Fruit fly (Drosophila melanogaster): Measurements from ENCODE around the gene dsh.

Gene dsh

dm6 chrX:11390625-11391363 is 35.1 kb downstream of the dsh start (continued):
- TF ChIP-seq CG15336 (GFP tag; IDR thresholded peaks at IDR 0.05) (peak; percentile 83), Gug (GFP tag; IDR thresholded peaks at IDR 0.05) (peak; percentile 87), CG8319 (GFP tag; optimal IDR thresholded peaks at IDR 0.05) (peak; percentile 24), CG11902 (GFP tag; optimal IDR thresholded peaks at IDR 0.05) (peak; percentile 2), pdm3 (GFP tag; optimal IDR thresholded peaks at IDR 0.05) (peak; percentile 65), topi (GFP tag; optimal IDR thresholded peaks at IDR 0.05) (peak; percentile 44), net (GFP tag; optimal IDR thresholded peaks at IDR 0.05) (peak; percentile 57), CG7368 (GFP tag; optimal IDR thresholded peaks at IDR 0.05) (peak; percentile 42), CG6854 (GFP tag; optimal IDR thresholded peaks at IDR 0.05) (no peak), svp (GFP tag) (no peak), CG6792 (GFP tag; optimal IDR thresholded peaks at IDR 0.05) (peak; percentile 23), CG3919 (GFP tag; optimal IDR thresholded peaks at IDR 0.05) (peak; percentile 66), Smox (GFP tag; optimal IDR thresholded peaks at IDR 0.05) (peak; percentile 41), fkh (GFP tag; optimal IDR thresholded peaks at IDR 0.05) (peak; percentile 5), CG9139 (GFP tag; optimal IDR thresholded peaks at IDR 0.05) (no peak), Ets96B (tag; optimal IDR thresholded peaks at IDR 0.05) (peak; percentile 55), lz (GFP tag; optimal IDR thresholded peaks at IDR 0.05) (peak; percentile 38), vri (GFP tag; optimal IDR thresholded peaks at IDR 0.05) (no peak), Sox15 (GFP tag; optimal IDR thresholded peaks at IDR 0.05) (peak; percentile 22), Blimp-1 (GFP tag; optimal IDR thresholded peaks at IDR 0.05) (no peak), Hr39 (GFP tag; optimal IDR thresholded peaks at IDR 0.05) (peak; percentile 60), salr (GFP tag; optimal IDR thresholded peaks at IDR 0.05) (peak in 1 of 2 experiments; percentile 59), achi (GFP tag; optimal IDR thresholded peaks at IDR 0.05) (peak; percentile 56), Ets21C (GFP tag; optimal IDR thresholded peaks at IDR 0.05) (no peak), CG6808 (GFP tag; optimal IDR thresholded peaks at IDR 0.05) (peak; percentile 45)

DNA sequence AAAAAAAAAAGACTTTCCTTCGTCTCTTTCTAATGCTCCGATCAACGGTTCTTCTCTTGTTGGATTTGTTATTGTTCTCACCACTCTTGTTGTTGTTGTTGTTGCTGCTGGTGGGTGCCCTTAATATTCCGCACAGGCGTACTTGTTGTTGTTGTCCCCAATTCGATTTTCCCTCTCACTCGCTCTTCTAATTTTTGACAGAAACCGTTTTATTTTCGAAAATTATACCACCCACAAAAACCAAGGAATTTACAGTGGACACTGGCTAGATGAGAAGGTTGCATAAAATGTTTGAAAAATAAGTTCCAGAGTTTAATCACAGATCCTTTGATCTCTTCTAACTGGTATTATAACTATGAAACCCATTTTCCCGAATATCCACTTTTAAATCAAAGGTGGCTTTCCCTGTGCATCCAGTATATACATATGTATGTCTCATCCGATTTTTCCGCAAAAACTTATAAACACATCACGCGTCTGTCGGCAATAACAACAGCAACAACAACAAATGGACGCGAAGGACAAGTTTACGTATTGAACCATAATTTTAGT is 35.8 kb downstream of the dsh start:
- TF ChIP-seq Lpt (GFP tag; optimal IDR thresholded peaks at IDR 0.05), result no peak
- no peak for TF ChIP-seq CG15336 (GFP tag; IDR thresholded peaks at IDR 0.05)
- TF ChIP-seq achi (GFP tag; optimal IDR thresholded peaks at IDR 0.05), result no peak
- no peak for TF ChIP-seq CG3919 (GFP tag; optimal IDR thresholded peaks at IDR 0.05)
- TF ChIP-seq Hr39 (GFP tag; optimal IDR thresholded peaks at IDR 0.05), result no peak
- no peak for TF ChIP-seq CG4318 (GFP tag; optimal IDR thresholded peaks at IDR 0.05)
- TF ChIP-seq OdsH (GFP tag; optimal IDR thresholded peaks at IDR 0.05), result no peak
- no peak for TF ChIP-seq Hr4 (GFP tag; optimal IDR thresholded peaks at IDR 0.05)
- TF ChIP-seq CG6163 (GFP tag; IDR thresholded peaks at IDR 0.05), result peak; percentile 26; the same call in 1 of the 3 replicates
- no peak for TF ChIP-seq CG1621 (tag; optimal IDR thresholded peaks at IDR 0.05)
- peak; percentile 24; the same call in 1 of the 2 replicates for TF ChIP-seq Gug (GFP tag; IDR thresholded peaks at IDR 0.05)
- no peak for TF ChIP-seq CG10669 (GFP tag; optimal IDR thresholded peaks at IDR 0.05)

- TF ChIP-seq acj6 (GFP tag; optimal IDR thresholded peaks at IDR 0.05) (no peak), CG10631 (GFP tag; optimal IDR thresholded peaks at IDR 0.05) (peak; percentile 9), Hr38 (GFP tag; optimal IDR thresholded peaks at IDR 0.05) (no peak), fkh (GFP tag; optimal IDR thresholded peaks at IDR 0.05) (peak; percentile 18), CG15336 (GFP tag; IDR thresholded peaks at IDR 0.05) (0 out of 2 replicates have a peak, but pooled peaks have one; percentile 6), esn (GFP tag; optimal IDR thresholded peaks at IDR 0.05) (peak; percentile 23), CG3032 (tag; optimal IDR thresholded peaks at IDR 0.05) (no peak), Eip78C (GFP tag) (peak; percentile 63), net (GFP tag; optimal IDR thresholded peaks at IDR 0.05) (no peak), CG31627 (GFP tag; optimal IDR thresholded peaks at IDR 0.05) (peak; percentile 22), cyc (GFP tag; optimal IDR thresholded peaks at IDR 0.05) (peak; percentile 16)
Measured at dm6 chrX:11393003-11393620, 37.4 kb downstream of the dsh start.
